Worm (Caenorhabditis elegans): ENCODE data around the gene bbs-5.

- TF ChIP-seq klf-2 (GFP tag; conservative IDR thresholded peaks at IDR 0.05) (no peak), flt-1 (GFP tag; IDR thresholded peaks at IDR 0.05) (no peak), ztf-29 (GFP tag; IDR thresholded peaks at IDR 0.05) (no peak), med-1 (GFP tag; optimal IDR thresholded peaks at IDR 0.05; ENCODE audit: insufficient read depth) (no peak)
These were observed 33.3 kb upstream of the bbs-5 start, which contains the start of gene vglu-2 for ce11 chrIII:10294837-10295236.
